Worm (Caenorhabditis elegans): ENCODE measurements around the gene Y75B7AR.1.

ce11 chrV:1408116-1408515 lies 15.3 kb upstream of the Y75B7AR.1 start:
- TF ChIP-seq flt-1 (GFP tag; IDR thresholded peaks at IDR 0.05) (no peak), hmbx-1 (tag; optimal IDR thresholded peaks at IDR 0.05) (no peak), tbx-37 (GFP tag; conservative IDR thresholded peaks at IDR 0.05) (no peak), ama-1 (optimal IDR thresholded peaks at IDR 0.05) (no peak), ceh-13 (GFP tag; optimal IDR thresholded peaks at IDR 0.05) (no peak), B0310.2 (tag; optimal IDR thresholded peaks at IDR 0.05) (no peak), ceh-36 (tag; optimal IDR thresholded peaks at IDR 0.05) (no peak), tra-4 (tag; optimal IDR thresholded peaks at IDR 0.05) (no peak), hmg-4 (GFP tag; optimal IDR thresholded peaks at IDR 0.05) (no peak), tbx-11 (GFP tag; IDR thresholded peaks at IDR 0.05) (no peak), F13C5.2 (tag; optimal IDR thresholded peaks at IDR 0.05) (no peak)
